Worm (Caenorhabditis elegans) whole organism, L2 larva: ENCODE data around the gene dmd-3.

Experiments used
- C34F6.9 ChIP-seq: fragments of 150-350 bp; optimal IDR thresholded peaks from 2 replicates; lab custom pipeline; 2014; ENCODE audit warnings: missing biosample characterization, missing genetic modification characterization
- F13H6.1 ChIP-seq: sonication (generic microtip); optimal IDR thresholded peaks from 2 replicates; lab custom pipeline; 2016; ENCODE audit warnings: missing genetic modification characterization, missing compliant biosample characterization
- R02D3.7 ChIP-seq: fragments of 150-350 bp; optimal IDR thresholded peaks from 2 replicates; lab custom pipeline; 2014; ENCODE audit warnings: missing biosample characterization, missing genetic modification characterization
- Y55F3AM.14 ChIP-seq: fragments of 200-800 bp; sonication (Bioruptor generic); optimal IDR thresholded peaks from 2 replicates; lab custom pipeline; 2018; ENCODE audit warnings: mild to moderate bottlenecking, missing genetic modification characterization, missing compliant biosample characterization
- ZK546.5 ChIP-seq: sonication (generic microtip); optimal IDR thresholded peaks from 2 replicates; lab custom pipeline; 2017; ENCODE audit warnings: missing biosample characterization, missing genetic modification characterization
- alr-1 ChIP-seq: fragments of 150-350 bp; optimal IDR thresholded peaks from 2 replicates; lab custom pipeline; 2014; ENCODE audit warnings: missing biosample characterization, missing genetic modification characterization
- aly-2 ChIP-seq: fragments of 150-350 bp; optimal IDR thresholded peaks from 2 replicates; lab custom pipeline; 2014; ENCODE audit warnings: missing biosample characterization, missing genetic modification characterization
- ama-1 ChIP-seq: fragments of 150-350 bp; optimal IDR thresholded peaks from 2 replicates; lab custom pipeline; 2018; ENCODE audit warnings: inconsistent platforms
- blmp-1 ChIP-seq: sonication (generic microtip); optimal IDR thresholded peaks from 2 replicates; lab custom pipeline; 2017; ENCODE audit warnings: missing genetic modification characterization, mild to moderate bottlenecking, missing compliant biosample characterization, antibody characterized with exemption, moderate library complexity; ENCODE audit not compliant: insufficient read depth
- ceh-16 ChIP-seq: fragments of 150-350 bp; optimal IDR thresholded peaks from 2 replicates; lab custom pipeline; 2014; ENCODE audit warnings: missing biosample characterization, missing genetic modification characterization
- ceh-82 ChIP-seq: fragments of 150-350 bp; optimal IDR thresholded peaks from 2 replicates; lab custom pipeline; 2014; ENCODE audit warnings: missing biosample characterization, missing genetic modification characterization
- crh-2 ChIP-seq: sonication (generic microtip); optimal IDR thresholded peaks from 2 replicates; lab custom pipeline; 2017; ENCODE audit warnings: missing biosample characterization, missing genetic modification characterization
- dmd-4 ChIP-seq: sonication (generic microtip); optimal IDR thresholded peaks from 2 replicates; lab custom pipeline; 2017; ENCODE audit warnings: missing biosample characterization, missing genetic modification characterization
- egl-27 ChIP-seq: sonication (generic microtip); optimal IDR thresholded peaks from 3 replicates; lab custom pipeline; 2017; ENCODE audit warnings: missing biosample characterization, missing genetic modification reagents, missing genetic modification characterization
- elt-1 ChIP-seq: fragments of 150-350 bp; optimal IDR thresholded peaks from 2 replicates; lab custom pipeline; 2014; ENCODE audit warnings: missing biosample characterization, missing genetic modification characterization
- elt-3 ChIP-seq: sonication (generic microtip); optimal IDR thresholded peaks from 2 replicates; lab custom pipeline; 2017; ENCODE audit warnings: missing biosample characterization, missing genetic modification characterization
- fos-1 ChIP-seq: fragments of 150-350 bp; optimal IDR thresholded peaks from 2 replicates; lab custom pipeline; 2014; ENCODE audit warnings: missing biosample characterization, missing genetic modification characterization
- gmeb-1 ChIP-seq: fragments of 150-350 bp; optimal IDR thresholded peaks from 2 replicates; lab custom pipeline; 2014; ENCODE audit warnings: missing biosample characterization, missing genetic modification characterization
- lin-11 ChIP-seq: fragments of 150-350 bp; sonication (generic microtip); optimal IDR thresholded peaks from 2 replicates; lab custom pipeline; 2014; ENCODE audit warnings: missing biosample characterization, missing genetic modification characterization, inconsistent platforms, mixed read lengths
- lin-13 ChIP-seq: fragments of 150-350 bp; optimal IDR thresholded peaks from 2 replicates; lab custom pipeline; 2014; ENCODE audit warnings: missing biosample characterization, missing genetic modification reagents, missing genetic modification characterization
- lin-39 ChIP-seq: fragments of 150-350 bp; optimal IDR thresholded peaks from 2 replicates; lab custom pipeline; 2014; ENCODE audit warnings: missing biosample characterization, missing genetic modification reagents, missing genetic modification characterization
- lsy-2 ChIP-seq, 2 experiments: fragments of 150-350 bp in 1 of 2; sonication (generic microtip) in 1 of 2; optimal IDR thresholded peaks; 2 replicates each; lab custom pipeline; 2014 to 2017; ENCODE audit warnings: missing biosample characterization in 2 of 2, missing genetic modification characterization in 2 of 2
- mab-5 ChIP-seq: fragments of 150-350 bp; optimal IDR thresholded peaks from 2 replicates; lab custom pipeline; 2014; ENCODE audit warnings: missing biosample characterization, missing genetic modification characterization
- mbf-1 ChIP-seq: sonication (generic microtip); optimal IDR thresholded peaks from 2 replicates; lab custom pipeline; 2017; ENCODE audit warnings: missing biosample characterization, missing genetic modification characterization
- mdl-1 ChIP-seq, 2 experiments: fragments of 150-350 bp in 1 of 2; sonication (generic microtip) in 1 of 2; optimal IDR thresholded peaks; 2 replicates each; lab custom pipeline; 2017; ENCODE audit warnings: missing biosample characterization in 2 of 2, missing genetic modification characterization in 2 of 2
- nhr-10 ChIP-seq: sonication (generic microtip); optimal IDR thresholded peaks from 2 replicates; lab custom pipeline; 2017; ENCODE audit warnings: missing biosample characterization, missing genetic modification characterization
- nhr-11 ChIP-seq: fragments of 150-350 bp; optimal IDR thresholded peaks from 2 replicates; lab custom pipeline; 2014; ENCODE audit warnings: missing biosample characterization, missing genetic modification characterization
- nhr-12 ChIP-seq: fragments of 150-350 bp; optimal IDR thresholded peaks from 2 replicates; lab custom pipeline; 2014; ENCODE audit warnings: missing biosample characterization, missing genetic modification characterization
- nhr-129 ChIP-seq: fragments of 150-350 bp; optimal IDR thresholded peaks from 2 replicates; lab custom pipeline; 2014; ENCODE audit warnings: missing biosample characterization, missing genetic modification characterization
- nhr-21 ChIP-seq: fragments of 150-350 bp; optimal IDR thresholded peaks from 2 replicates; lab custom pipeline; 2014; ENCODE audit warnings: missing biosample characterization, missing genetic modification characterization
- nhr-23 ChIP-seq: fragments of 150-350 bp; optimal IDR thresholded peaks from 2 replicates; lab custom pipeline; 2014; ENCODE audit warnings: missing biosample characterization, missing genetic modification reagents, missing genetic modification characterization
- nhr-237 ChIP-seq: fragments of 150-350 bp; optimal IDR thresholded peaks from 2 replicates; lab custom pipeline; 2014; ENCODE audit warnings: missing biosample characterization, missing genetic modification characterization
- nhr-25 ChIP-seq: fragments of 150-350 bp; sonication (generic microtip); optimal IDR thresholded peaks from 3 replicates; lab custom pipeline; 2014; ENCODE audit warnings: missing biosample characterization, missing genetic modification characterization
- nhr-6 ChIP-seq: fragments of 150-350 bp; optimal IDR thresholded peaks from 2 replicates; lab custom pipeline; 2014; ENCODE audit warnings: missing biosample characterization, missing genetic modification characterization
- nhr-77 ChIP-seq: fragments of 150-350 bp; optimal IDR thresholded peaks from 2 replicates; lab custom pipeline; 2014; ENCODE audit warnings: missing biosample characterization, missing genetic modification characterization
- peb-1 ChIP-seq: fragments of 150-350 bp; optimal IDR thresholded peaks from 2 replicates; lab custom pipeline; 2014; ENCODE audit warnings: missing biosample characterization, missing genetic modification characterization
- sem-4 ChIP-seq: fragments of 150-350 bp; optimal IDR thresholded peaks from 2 replicates; lab custom pipeline; 2014; ENCODE audit warnings: missing biosample characterization, missing genetic modification reagents, missing genetic modification characterization
- skn-1 ChIP-seq: sonication (generic microtip); optimal IDR thresholded peaks from 2 replicates; lab custom pipeline; 2017; ENCODE audit warnings: missing biosample characterization, missing genetic modification characterization
- sma-3 ChIP-seq: sonication (generic microtip); optimal IDR thresholded peaks from 2 replicates; lab custom pipeline; 2016; ENCODE audit warnings: missing genetic modification reagents, missing genetic modification characterization, missing compliant biosample characterization
- sma-9 ChIP-seq, 2 experiments: fragments of 150-350 bp in 1 of 2; sonication (generic microtip) in 1 of 2; optimal IDR thresholded peaks; 2 replicates each; lab custom pipeline; 2014 to 2016; ENCODE audit warnings: missing genetic modification characterization in 2 of 2, mild to moderate bottlenecking in 1 of 2, missing biosample characterization in 1 of 2, missing compliant biosample characterization in 1 of 2, missing genetic modification reagents in 1 of 2, moderate library complexity in 1 of 2
- snpc-4 ChIP-seq: fragments of 150-350 bp; optimal IDR thresholded peaks from 2 replicates; lab custom pipeline; 2014; ENCODE audit warnings: missing biosample characterization, missing genetic modification characterization
- unc-39 ChIP-seq: fragments of 150-350 bp; optimal IDR thresholded peaks from 2 replicates; lab custom pipeline; 2014; ENCODE audit warnings: missing biosample characterization, missing genetic modification characterization
- unc-55 ChIP-seq: fragments of 150-350 bp; sonication (generic microtip); optimal IDR thresholded peaks from 3 replicates; lab custom pipeline; 2014; ENCODE audit warnings: missing biosample characterization, missing genetic modification reagents, missing genetic modification characterization
- unc-62 ChIP-seq: fragments of 150-350 bp; optimal IDR thresholded peaks from 2 replicates; lab custom pipeline; 2014; ENCODE audit warnings: missing biosample characterization, missing genetic modification reagents, missing genetic modification characterization
- zag-1 ChIP-seq: fragments of 150-350 bp; optimal IDR thresholded peaks from 2 replicates; lab custom pipeline; 2014; ENCODE audit warnings: missing biosample characterization, missing genetic modification characterization
- ztf-1 ChIP-seq: fragments of 200-800 bp; sonication (Bioruptor generic); conservative IDR thresholded peaks from 2 replicates; pipeline ENCODE4 v1.3.6; 2022; ENCODE audit warnings: missing genetic modification characterization, missing compliant biosample characterization
- ztf-11 ChIP-seq: sonication (generic microtip); optimal IDR thresholded peaks from 2 replicates; lab custom pipeline; 2017; ENCODE audit warnings: missing biosample characterization, missing genetic modification characterization
- ztf-4 ChIP-seq: fragments of 150-350 bp; optimal IDR thresholded peaks from 2 replicates; lab custom pipeline; 2014; ENCODE audit warnings: missing biosample characterization, missing genetic modification characterization

The dmd-3 gene

DNA sequence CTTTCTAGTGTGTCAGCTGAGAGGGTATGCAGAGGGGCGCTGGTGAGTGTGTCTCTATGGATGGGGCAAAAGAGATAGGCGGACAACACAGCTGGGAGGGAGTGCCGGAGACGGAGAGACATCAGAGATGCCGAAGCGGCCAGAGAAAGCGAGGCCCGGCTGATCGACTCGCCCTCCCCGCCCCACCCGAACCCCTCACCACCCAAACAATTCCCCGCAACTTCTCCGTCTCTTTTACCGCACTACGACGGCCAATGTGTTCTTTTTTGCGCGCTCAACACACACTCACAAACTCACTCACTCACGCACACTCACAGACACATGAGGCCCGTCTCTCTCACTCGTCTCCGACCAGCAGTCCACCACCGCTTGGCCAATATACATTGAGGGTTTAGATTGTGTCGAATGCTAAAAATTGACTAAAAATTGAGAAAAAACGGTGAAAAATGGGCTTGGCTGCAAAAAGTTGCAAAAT lies 32.6 kb downstream of the dmd-3 start, which contains the start of gene Y43F8C.3:
Gene Y43F8C.3 (minus strand): TSS at position 187 of the 475 bp plus-strand sequence.
- peak; percentile 89 for TF ChIP-seq nhr-129 (tag; lab: Kevin White, UChicago)
- TF ChIP-seq alr-1, result no peak
- peak; percentile 73 for TF ChIP-seq nhr-25 (tag; lab: Kevin White, UChicago)
- peak; percentile 77 for TF ChIP-seq unc-55 (GFP tag; lab: Kevin White, UChicago)
- no peak for TF ChIP-seq elt-1 (tag; lab: Kevin White, UChicago)
- no peak for TF ChIP-seq nhr-23 (tag; lab: Kevin White, UChicago)
- TF ChIP-seq skn-1 (tag; lab: Kevin White, UChicago), result no peak
- TF ChIP-seq ztf-1 (GFP tag; lab: Robert Waterston, UW), result no peak
- TF ChIP-seq lin-13 (GFP tag; lab: Kevin White, UChicago), result peak; percentile 76
- TF ChIP-seq mbf-1 (tag; lab: Kevin White, UChicago), result no peak
- TF ChIP-seq nhr-6, result no peak
- TF ChIP-seq mab-5, result peak; percentile 22
- peak; percentile 33 for TF ChIP-seq ztf-4 (tag; lab: Kevin White, UChicago)
- no peak for TF ChIP-seq Y55F3AM.14 (GFP tag; lab: Kevin White, UChicago)
- no peak for TF ChIP-seq elt-3 (tag; lab: Kevin White, UChicago)
- no peak for TF ChIP-seq aly-2
- peak; percentile 43 for TF ChIP-seq crh-2 (tag; lab: Kevin White, UChicago)
- no peak for TF ChIP-seq R02D3.7
- TF ChIP-seq fos-1 (tag; lab: Kevin White, UChicago), result peak; percentile 43
- peak; percentile 73 for TF ChIP-seq C34F6.9 (tag; lab: Kevin White, UChicago)
- TF ChIP-seq nhr-21 (tag; lab: Kevin White, UChicago), result peak; percentile 11
- no peak for TF ChIP-seq lin-39 (tag; lab: Kevin White, UChicago)
- no peak for TF ChIP-seq nhr-237 (tag; lab: Kevin White, UChicago)
- peak; percentile 82 for TF ChIP-seq lin-11 (tag; lab: Kevin White, UChicago)
- TF ChIP-seq F13H6.1, result peak; percentile 46
- TF ChIP-seq ama-1 (lab: Kevin White, UChicago), result no peak
- TF ChIP-seq ceh-16 (tag; lab: Kevin White, UChicago), result peak; percentile 28
- peak; percentile 25 for TF ChIP-seq gmeb-1
- TF ChIP-seq ceh-82 (tag; lab: Kevin White, UChicago), result no peak
- TF ChIP-seq unc-62 (GFP tag; lab: Kevin White, UChicago), result no peak
- TF ChIP-seq ZK546.5 (tag; lab: Kevin White, UChicago), result no peak
- no peak for TF ChIP-seq egl-27 (tag; lab: Kevin White, UChicago)
- TF ChIP-seq snpc-4 (tag; lab: Kevin White, UChicago), result peak; percentile 37
- no peak for TF ChIP-seq nhr-77 (tag; lab: Kevin White, UChicago)
- TF ChIP-seq nhr-10 (tag; lab: Kevin White, UChicago), result no peak
- TF ChIP-seq mdl-1 (tag; optimal IDR thresholded peaks at IDR 0.05; lab: Kevin White, UChicago), result peak; percentile 34 to 47
- no peak for TF ChIP-seq peb-1
- TF ChIP-seq sma-3 (GFP tag; lab: Kevin White, UChicago), result no peak
- TF ChIP-seq zag-1, result peak; percentile 63
- peak; percentile 15 for TF ChIP-seq sma-9 (GFP tag; optimal IDR thresholded peaks at IDR 0.05; lab: Kevin White, UChicago)
- no peak for TF ChIP-seq sma-9 (tag; optimal IDR thresholded peaks at IDR 0.05; lab: Kevin White, UChicago)
- no peak for TF ChIP-seq dmd-4 (tag; lab: Kevin White, UChicago)
- TF ChIP-seq blmp-1 (tag; lab: Kevin White, UChicago), result no peak
- TF ChIP-seq nhr-11 (tag; lab: Kevin White, UChicago), result no peak
- TF ChIP-seq ztf-11 (tag; lab: Kevin White, UChicago), result no peak
- TF ChIP-seq sem-4 (tag; lab: Kevin White, UChicago), result peak; percentile 10
- no peak for TF ChIP-seq nhr-12 (tag; lab: Kevin White, UChicago)
- no peak for TF ChIP-seq unc-39 (tag; lab: Kevin White, UChicago)
- TF ChIP-seq lsy-2 (tag; optimal IDR thresholded peaks at IDR 0.05; lab: Kevin White, UChicago), result peak in 1 of 2 experiments; percentile 59
